Fruit fly (Drosophila melanogaster) whole organism, embryonic: Measurements from ENCODE around the gene msl-3.

ENCODE experiments used
- Adf1 ChIP-seq: fragments of 200-800 bp; sonication (Bioruptor generic); IDR thresholded peaks from 2 replicates; pipeline ENCODE4 v1.3.6; 2022; ENCODE audit warnings: missing biosample characterization, missing genetic modification characterization
- Asciz ChIP-seq: fragments of 200-800 bp; sonication (Bioruptor generic); optimal IDR thresholded peaks from 2 replicates; lab custom pipeline; 2017; ENCODE audit warnings: missing biosample characterization, mild to moderate bottlenecking, missing genetic modification characterization, missing genetic modification reagents
- Atf6 ChIP-seq: fragments of 200-800 bp; sonication (Bioruptor generic); IDR thresholded peaks from 2 replicates; pipeline ENCODE4 v1.3.6; 2022; ENCODE audit warnings: missing biosample characterization, missing genetic modification characterization
- Bteb2 ChIP-seq: fragments of 200-800 bp; sonication (Bioruptor generic); optimal IDR thresholded peaks from 2 replicates; lab custom pipeline; 2016; ENCODE audit warnings: missing biosample characterization, missing genetic modification characterization
- CG11456 ChIP-seq: fragments of 200-800 bp; sonication (Bioruptor generic); IDR thresholded peaks from 3 replicates; pipeline ENCODE4 v1.3.6; 2022; ENCODE audit warnings: missing biosample characterization, missing genetic modification characterization
- CG12236 ChIP-seq: fragments of 200-800 bp; sonication (Bioruptor generic); optimal IDR thresholded peaks from 2 replicates; lab custom pipeline; 2016; ENCODE audit warnings: missing biosample characterization, missing genetic modification characterization
- CG12769 ChIP-seq: fragments of 200-800 bp; sonication (Bioruptor generic); optimal IDR thresholded peaks from 2 replicates; lab custom pipeline; 2019; ENCODE audit warnings: missing biosample characterization, mild to moderate bottlenecking, missing genetic modification characterization, moderate library complexity
- CG15269 ChIP-seq: fragments of 200-800 bp; sonication (Bioruptor generic); optimal IDR thresholded peaks from 2 replicates; lab custom pipeline; 2018; ENCODE audit warnings: missing biosample characterization, mild to moderate bottlenecking, missing genetic modification characterization, moderate library complexity
- CG15696 ChIP-seq: fragments of 200-800 bp; sonication (Bioruptor generic); optimal IDR thresholded peaks from 2 replicates; lab custom pipeline; 2019; ENCODE audit warnings: missing biosample characterization, mild to moderate bottlenecking, missing genetic modification characterization, moderate library complexity
- CG1647 ChIP-seq: fragments of 200-800 bp; sonication (Bioruptor generic); optimal IDR thresholded peaks from 3 replicates; lab custom pipeline; 2016; ENCODE audit warnings: missing biosample characterization, missing genetic modification characterization
- CG16813 ChIP-seq: fragments of 200-800 bp; sonication (Bioruptor generic); IDR thresholded peaks from 3 replicates; pipeline ENCODE4 v1.3.6; 2022; ENCODE audit warnings: missing biosample characterization, missing genetic modification characterization; ENCODE audit not compliant: partially characterized antibody
- CG18619 ChIP-seq: fragments of 200-800 bp; sonication (Bioruptor generic); optimal IDR thresholded peaks from 3 replicates; lab custom pipeline; 2017; ENCODE audit warnings: missing biosample characterization, mild to moderate bottlenecking, missing genetic modification characterization
- CG2678 ChIP-seq: fragments of 200-800 bp; sonication (Bioruptor generic); optimal IDR thresholded peaks from 3 replicates; lab custom pipeline; 2019; ENCODE audit warnings: missing biosample characterization, mild to moderate bottlenecking, missing genetic modification characterization, moderate library complexity
- CG30020 ChIP-seq: fragments of 200-800 bp; optimal IDR thresholded peaks from 2 replicates; lab custom pipeline; 2019; ENCODE audit warnings: missing biosample characterization, mild to moderate bottlenecking, missing genetic modification characterization, moderate library complexity
- CG31365 ChIP-seq: fragments of 200-800 bp; sonication (Bioruptor generic); optimal IDR thresholded peaks from 2 replicates; lab custom pipeline; 2018; ENCODE audit warnings: missing biosample characterization, mild to moderate bottlenecking, missing genetic modification characterization
- CG3281 ChIP-seq: fragments of 200-800 bp; sonication (Bioruptor generic); optimal IDR thresholded peaks from 3 replicates; lab custom pipeline; 2017; ENCODE audit warnings: missing biosample characterization, mild to moderate bottlenecking, missing genetic modification characterization
- CG43689 ChIP-seq: fragments of 200-800 bp; sonication (Bioruptor generic); IDR thresholded peaks from 2 replicates; pipeline ENCODE4 v1.3.6; 2022; ENCODE audit warnings: missing biosample characterization, missing genetic modification characterization
- CG6175 ChIP-seq: fragments of 200-800 bp; sonication (Bioruptor generic); IDR thresholded peaks from 3 replicates; pipeline ENCODE4 v1.3.6; 2022; ENCODE audit warnings: missing biosample characterization, missing genetic modification characterization
- CG6254 ChIP-seq: fragments of 200-800 bp; sonication (Bioruptor generic); optimal IDR thresholded peaks from 3 replicates; lab custom pipeline; 2017; ENCODE audit warnings: mild to moderate bottlenecking, missing biosample characterization, missing genetic modification reagents, missing genetic modification characterization
- CG6654 ChIP-seq: fragments of 200-800 bp; sonication (Bioruptor generic); optimal IDR thresholded peaks from 2 replicates; lab custom pipeline; 2017; ENCODE audit warnings: missing biosample characterization, mild to moderate bottlenecking, missing genetic modification characterization
- CG7372 ChIP-seq: fragments of 200-800 bp; sonication (Bioruptor generic); IDR thresholded peaks from 2 replicates; pipeline ENCODE4 v1.3.6; 2022; ENCODE audit warnings: missing biosample characterization, missing genetic modification characterization
- CG7745 ChIP-seq: fragments of 200-800 bp; sonication (Bioruptor generic); optimal IDR thresholded peaks from 2 replicates; lab custom pipeline; 2018; ENCODE audit warnings: missing biosample characterization, mild to moderate bottlenecking, missing genetic modification characterization, moderate library complexity
- CG8478 ChIP-seq: fragments of >200 bp; optimal IDR thresholded peaks from 2 replicates; lab custom pipeline; 2018
- CG9437 ChIP-seq: fragments of 200-800 bp; sonication (Bioruptor generic); optimal IDR thresholded peaks from 2 replicates; lab custom pipeline; 2018; ENCODE audit warnings: missing biosample characterization, mild to moderate bottlenecking, missing genetic modification characterization
- CG9797 ChIP-seq: fragments of 200-800 bp; sonication (Bioruptor generic); optimal IDR thresholded peaks from 3 replicates; lab custom pipeline; 2018; ENCODE audit warnings: missing biosample characterization, mild to moderate bottlenecking, missing genetic modification characterization
- CrebB ChIP-seq: fragments of 200-800 bp; sonication (Bioruptor generic); optimal IDR thresholded peaks from 3 replicates; lab custom pipeline; 2018; ENCODE audit warnings: missing biosample characterization, mild to moderate bottlenecking, missing genetic modification characterization
- E2f1 ChIP-seq: fragments of 200-800 bp; sonication (Bioruptor generic); IDR thresholded peaks from 2 replicates; pipeline ENCODE4 v1.3.6; 2022; ENCODE audit warnings: missing biosample characterization, missing genetic modification characterization
- HHEX ChIP-seq: fragments of 200-800 bp; sonication (Bioruptor generic); optimal IDR thresholded peaks from 3 replicates; lab custom pipeline; 2017; ENCODE audit warnings: missing biosample characterization, mild to moderate bottlenecking, missing genetic modification characterization, missing genetic modification reagents
- HmgZ ChIP-seq: fragments of 200-800 bp; sonication (Bioruptor generic); optimal IDR thresholded peaks from 2 replicates; lab custom pipeline; 2018; ENCODE audit warnings: missing biosample characterization, mild to moderate bottlenecking, missing genetic modification characterization
- Hr51 ChIP-seq, 2 experiments: fragments of 200-800 bp; sonication (Bioruptor generic); optimal IDR thresholded peaks; 2 replicates in 1 of 2; 3 replicates in 1 of 2; lab custom pipeline; 2016 to 2018; ENCODE audit warnings: missing biosample characterization in 2 of 2, missing genetic modification characterization in 2 of 2, mild to moderate bottlenecking in 1 of 2, moderate library complexity in 1 of 2
- Jarid2 ChIP-seq: fragments of 200-800 bp; sonication (Bioruptor generic); optimal IDR thresholded peaks from 3 replicates; lab custom pipeline; 2017; ENCODE audit warnings: mild to moderate bottlenecking, missing biosample characterization, missing genetic modification reagents, missing genetic modification characterization
- Mad ChIP-seq: fragments of 200-800 bp; sonication (Bioruptor generic); optimal IDR thresholded peaks from 2 replicates; lab custom pipeline; 2016; ENCODE audit warnings: missing biosample characterization, missing genetic modification characterization
- Nf-YA ChIP-seq: fragments of 200-800 bp; sonication (Bioruptor generic); IDR thresholded peaks from 2 replicates; pipeline ENCODE4 v1.3.6; 2022; ENCODE audit warnings: missing biosample characterization, missing genetic modification characterization
- Pdp1 ChIP-seq, 2 experiments: fragments of 200-800 bp; sonication (Bioruptor generic); optimal IDR thresholded peaks; 3 replicates each; lab custom pipeline; 2016; ENCODE audit warnings: missing biosample characterization in 2 of 2, missing genetic modification characterization in 2 of 2, mild to moderate bottlenecking in 1 of 2, moderate library complexity in 1 of 2
- Sry-δ ChIP-seq: fragments of 200-800 bp; sonication (Bioruptor generic); optimal IDR thresholded peaks from 2 replicates; lab custom pipeline; 2016; ENCODE audit warnings: missing biosample characterization, missing genetic modification characterization
- dm ChIP-seq: fragments of 200-800 bp; sonication (Bioruptor generic); optimal IDR thresholded peaks from 3 replicates; lab custom pipeline; 2016; ENCODE audit warnings: missing biosample characterization, missing genetic modification characterization
- eve ChIP-seq, 2 experiments: fragments of >200 bp; optimal IDR thresholded peaks; 2 replicates each; lab custom pipeline; 2017; ENCODE audit warnings: missing biosample characterization in 2 of 2, missing genetic modification characterization in 2 of 2
- grn ChIP-seq: fragments of 200-800 bp; sonication (Bioruptor generic); optimal IDR thresholded peaks from 3 replicates; lab custom pipeline; 2017; ENCODE audit warnings: missing biosample characterization, missing genetic modification characterization
- gsb ChIP-seq: fragments of 200-800 bp; sonication (Bioruptor generic); IDR thresholded peaks from 2 replicates; pipeline ENCODE4 v1.3.6; 2022; ENCODE audit warnings: missing biosample characterization, missing genetic modification characterization
- gt ChIP-seq: fragments of 200-800 bp; sonication (Bioruptor generic); IDR thresholded peaks from 2 replicates; pipeline ENCODE4 v1.3.6; 2022; ENCODE audit warnings: missing biosample characterization, missing genetic modification characterization
- h ChIP-seq: fragments of >200 bp; optimal IDR thresholded peaks from 2 replicates; lab custom pipeline; 2017
- hth ChIP-seq: fragments of >200 bp; optimal IDR thresholded peaks from 2 replicates; lab custom pipeline; 2017; ENCODE audit warnings: inconsistent platforms
- lbe ChIP-seq: fragments of 200-800 bp; sonication (Bioruptor generic); optimal IDR thresholded peaks from 2 replicates; lab custom pipeline; 2016; ENCODE audit warnings: missing biosample characterization, mild to moderate bottlenecking, missing genetic modification characterization
- lmd ChIP-seq: fragments of 200-800 bp; sonication (Bioruptor generic); IDR thresholded peaks from 2 replicates; pipeline ENCODE4 v1.3.6; 2022; ENCODE audit warnings: missing biosample characterization, missing genetic modification characterization
- mam ChIP-seq: fragments of 200-800 bp; sonication (Bioruptor generic); optimal IDR thresholded peaks from 3 replicates; lab custom pipeline; 2016; ENCODE audit warnings: missing biosample characterization, missing genetic modification characterization
- nmo ChIP-seq: fragments of 200-800 bp; sonication (Bioruptor generic); optimal IDR thresholded peaks from 2 replicates; lab custom pipeline; 2018; ENCODE audit warnings: missing biosample characterization, mild to moderate bottlenecking, missing genetic modification characterization, moderate library complexity
- sd ChIP-seq: fragments of 200-800 bp; sonication (Bioruptor generic); optimal IDR thresholded peaks from 3 replicates; lab custom pipeline; 2018; ENCODE audit warnings: missing biosample characterization, mild to moderate bottlenecking, missing genetic modification characterization, moderate library complexity
- sim ChIP-seq: fragments of 200-800 bp; sonication (Bioruptor generic); IDR thresholded peaks from 2 replicates; pipeline ENCODE4 v1.3.6; 2022; ENCODE audit warnings: missing biosample characterization, missing genetic modification characterization
- unpg ChIP-seq: fragments of 200-800 bp; sonication (Bioruptor generic); optimal IDR thresholded peaks from 3 replicates; lab custom pipeline; 2018; ENCODE audit warnings: missing biosample characterization, mild to moderate bottlenecking, missing genetic modification characterization, moderate library complexity
- usp ChIP-seq: fragments of >200 bp; optimal IDR thresholded peaks from 2 replicates; lab custom pipeline; 2017; ENCODE audit warnings: missing biosample characterization, missing genetic modification characterization
- zfh2 ChIP-seq: fragments of 200-800 bp; sonication (Bioruptor generic); optimal IDR thresholded peaks from 2 replicates; lab custom pipeline; 2016; ENCODE audit warnings: missing biosample characterization, missing genetic modification characterization

msl-3 gene

dm6 chr3L:7090764-7091163 lies 34.6 kb downstream of the msl-3 start (continued):
- no peak for TF ChIP-seq CG1647 (GFP tag; lab: Kevin White, UChicago)
- TF ChIP-seq CG43689 (GFP tag; lab: Robert Waterston, UW), result peak; percentile 23; the same call in 1 of the 2 replicates
- TF ChIP-seq CG15269 (tag; lab: Kevin White, UChicago), result peak; percentile 76
- TF ChIP-seq h (lab: Kevin White, UChicago), result no peak
- peak; percentile 78 for TF ChIP-seq lmd (GFP tag; lab: Robert Waterston, UW)
- peak; percentile 22 for TF ChIP-seq sd
- no peak for TF ChIP-seq CG9797 (GFP tag; lab: Kevin White, UChicago)
- TF ChIP-seq gsb (GFP tag; lab: Robert Waterston, UW), result peak; percentile 40; the same call in 1 of the 2 replicates
- peak; percentile 37; the same call in 1 of the 3 replicates for TF ChIP-seq CG6175 (GFP tag; lab: Robert Waterston, UW)
- no peak for TF ChIP-seq CG7745 (tag; lab: Kevin White, UChicago)
- peak; percentile 72 for TF ChIP-seq unpg (GFP tag; lab: Kevin White, UChicago)
- TF ChIP-seq sim (GFP tag; lab: Robert Waterston, UW), result peak; percentile 48; the same call in 1 of the 2 replicates
- TF ChIP-seq CG12769 (tag; lab: Kevin White, UChicago), result peak; percentile 50
- TF ChIP-seq Hr51 (GFP tag; optimal IDR thresholded peaks at IDR 0.05; lab: Kevin White, UChicago), result peak in 1 of 2 experiments; percentile 74
- no peak for TF ChIP-seq grn (GFP tag; lab: Kevin White, UChicago)
- TF ChIP-seq eve (GFP tag; optimal IDR thresholded peaks at IDR 0.05; lab: Kevin White, UChicago), result peak in 1 of 2 experiments; percentile 81
- peak; percentile 50 for TF ChIP-seq Asciz (GFP tag; lab: Kevin White, UChicago)
- TF ChIP-seq CG31365 (tag; lab: Kevin White, UChicago), result peak; percentile 9
- TF ChIP-seq gt (GFP tag; lab: Robert Waterston, UW), result no peak
- no peak for TF ChIP-seq CG18619
- TF ChIP-seq CG3281 (GFP tag; lab: Kevin White, UChicago), result peak; percentile 59
- TF ChIP-seq CG2678, result peak; percentile 81
- TF ChIP-seq CG12236 (GFP tag; lab: Kevin White, UChicago), result no peak
- no peak for TF ChIP-seq CG30020 (tag; lab: Kevin White, UChicago)
- peak; percentile 21 for TF ChIP-seq Jarid2 (GFP tag; lab: Kevin White, UChicago)
- peak; percentile 18 for TF ChIP-seq CG15696 (tag; lab: Kevin White, UChicago)
- TF ChIP-seq CG7372 (GFP tag; lab: Robert Waterston, UW), result peak; percentile 67
- no peak for TF ChIP-seq lbe (GFP tag; lab: Kevin White, UChicago)
- TF ChIP-seq Sry-δ, result peak; percentile 19
- TF ChIP-seq CG6654, result no peak
- no peak for TF ChIP-seq usp (GFP tag; lab: Kevin White, UChicago)
- TF ChIP-seq E2f1, result peak; percentile 75
- no peak for TF ChIP-seq hth (lab: Kevin White, UChicago)
- no peak for TF ChIP-seq zfh2 (GFP tag; lab: Kevin White, UChicago)
- peak; percentile 64 for TF ChIP-seq mam (GFP tag; lab: Kevin White, UChicago)
- no peak for TF ChIP-seq HmgZ (tag; lab: Kevin White, UChicago)
- TF ChIP-seq Nf-YA (GFP tag; lab: Robert Waterston, UW), result 0 out of 2 replicates have a peak, but pooled peaks have one; percentile 48
- no peak for TF ChIP-seq CG8478 (lab: Kevin White, UChicago)
- TF ChIP-seq CG16813 (GFP tag; lab: Robert Waterston, UW), result no peak
- peak; percentile 14 for TF ChIP-seq CG9437
- TF ChIP-seq CG11456 (GFP tag; lab: Robert Waterston, UW), result peak; percentile 66; the same call in 2 of the 3 replicates
- peak; percentile 16 for TF ChIP-seq dm (GFP tag; lab: Kevin White, UChicago)
- no peak for TF ChIP-seq Mad (GFP tag; lab: Kevin White, UChicago)
- TF ChIP-seq CG6254 (GFP tag; lab: Kevin White, UChicago), result no peak
- no peak for TF ChIP-seq Adf1 (GFP tag; lab: Robert Waterston, UW)
- no peak for TF ChIP-seq Bteb2 (GFP tag; lab: Kevin White, UChicago)
- TF ChIP-seq Pdp1 (GFP tag; optimal IDR thresholded peaks at IDR 0.05; lab: Kevin White, UChicago), result peak; percentile 47 to 71
- no peak for TF ChIP-seq CrebB (tag; lab: Kevin White, UChicago)
- TF ChIP-seq nmo (GFP tag; lab: Kevin White, UChicago), result peak; percentile 47
- no peak; the same call in 1 of the 2 replicates for TF ChIP-seq Atf6
- TF ChIP-seq HHEX (GFP tag; lab: Kevin White, UChicago), result peak; percentile 70
